Fruit fly (Drosophila melanogaster): ENCODE data around the gene Ir75b.

DNA sequence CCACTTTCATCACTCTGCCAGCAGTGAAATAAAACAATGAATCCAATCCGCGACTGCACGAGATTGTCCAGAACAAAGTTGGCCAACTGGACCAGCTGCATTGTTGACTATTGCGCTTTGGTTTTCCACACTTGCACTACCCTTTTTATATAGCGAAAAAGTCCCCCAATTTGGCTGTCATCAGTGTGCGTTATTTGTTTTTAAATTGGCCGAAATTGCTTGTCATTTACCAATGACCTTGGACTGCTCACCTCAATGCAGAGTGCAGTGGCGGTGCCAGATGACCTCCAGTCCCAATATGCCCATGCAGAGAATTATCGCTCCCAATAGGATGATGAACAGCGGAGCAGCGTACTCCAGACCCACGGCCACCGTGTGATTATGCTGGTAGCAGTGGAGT lies 2.2 kb downstream of the Ir75b start, which contains the start of gene Ir75a:
- TF ChIP-seq psq (optimal IDR thresholded peaks at IDR 0.05) (no peak), Myc (optimal IDR thresholded peaks at IDR 0.05) (no peak), Sin3A (optimal IDR thresholded peaks at IDR 0.05) (no peak), h (optimal IDR thresholded peaks at IDR 0.05) (no peak), ttk (optimal IDR thresholded peaks at IDR 0.05) (no peak)
